Fruit fly (Drosophila melanogaster) whole organism, pupa: ENCODE results near the gene 4E-T.
A peak's percentile ranks its signal among the peaks of the same experiment; 100 is the strongest.

Experiments used
- CG10348 ChIP-seq: fragments of 200-800 bp; sonication (Bioruptor generic); IDR thresholded peaks from 2 replicates; pipeline ENCODE4 v1.3.6; 2022; ENCODE audit warnings: missing biosample characterization, missing genetic modification characterization
- D1 ChIP-seq: fragments of 200-800 bp; sonication (Bioruptor generic); optimal IDR thresholded peaks from 2 replicates; lab custom pipeline; 2018; ENCODE audit warnings: missing biosample characterization, mild to moderate bottlenecking, missing genetic modification characterization, moderate library complexity

4E-T gene

DNA sequence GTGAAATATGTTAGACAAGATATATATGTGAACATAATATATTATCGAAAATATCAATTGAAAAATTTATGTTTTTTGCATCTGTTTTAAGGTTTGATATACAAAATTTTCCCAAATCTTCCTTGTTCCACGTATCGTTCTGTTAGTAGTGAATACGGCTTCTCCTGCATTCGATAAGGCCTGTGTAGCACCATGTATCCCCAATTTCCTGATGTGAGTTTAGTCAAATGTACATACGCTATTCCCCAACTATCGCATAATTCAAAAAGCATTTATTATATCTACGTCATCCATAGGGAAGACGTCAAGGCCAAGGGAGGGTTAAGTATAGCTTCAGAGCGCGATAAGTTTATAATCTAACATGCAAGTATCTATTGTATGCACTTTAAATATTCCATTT is 53.5 kb downstream of the 4E-T start:
- no peak for TF ChIP-seq CG10348
- TF ChIP-seq D1, result peak; percentile 22
